Fruit fly (Drosophila melanogaster): ENCODE measurements around the gene Rnf146.

Rnf146 gene

DNA sequence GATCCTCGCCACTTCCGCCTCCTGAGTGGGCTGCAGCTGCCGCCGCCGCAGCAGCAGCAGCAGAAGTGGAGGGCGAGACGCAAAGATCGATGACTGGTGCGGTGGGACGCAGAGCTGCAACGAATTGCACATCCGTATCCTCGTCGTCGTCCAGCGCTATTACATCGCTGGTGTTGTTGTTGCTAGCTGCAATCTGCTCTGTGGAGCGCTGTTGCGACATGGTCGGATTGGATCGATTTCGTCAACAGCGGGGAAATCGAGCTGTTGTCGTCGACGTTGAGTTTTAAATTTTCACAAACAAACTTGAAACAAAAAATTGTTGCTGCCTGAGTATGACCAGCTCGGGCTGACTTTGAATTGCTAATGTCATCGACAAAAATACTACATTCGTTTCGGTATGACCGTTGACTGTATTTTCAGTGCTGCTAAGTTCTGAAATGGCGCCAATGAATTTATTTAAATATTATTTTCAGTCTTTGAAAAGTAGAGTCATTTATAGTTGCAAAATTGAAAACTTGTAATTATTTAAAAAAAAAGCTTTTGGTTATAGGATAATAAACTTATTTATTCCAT, at the start of gene Rnf146:
TSS of gene Rnf146 (minus strand) at position 369 of the 573 bp plus-strand sequence.
- TF ChIP-seq Myc (optimal IDR thresholded peaks at IDR 0.05): no peak
- no peak for TF ChIP-seq psq (optimal IDR thresholded peaks at IDR 0.05)
- no peak for TF ChIP-seq Sin3A (optimal IDR thresholded peaks at IDR 0.05)
- no peak for TF ChIP-seq insv (optimal IDR thresholded peaks at IDR 0.05)
- TF ChIP-seq ttk (optimal IDR thresholded peaks at IDR 0.05): no peak
- no peak for TF ChIP-seq h (optimal IDR thresholded peaks at IDR 0.05)

DNA sequence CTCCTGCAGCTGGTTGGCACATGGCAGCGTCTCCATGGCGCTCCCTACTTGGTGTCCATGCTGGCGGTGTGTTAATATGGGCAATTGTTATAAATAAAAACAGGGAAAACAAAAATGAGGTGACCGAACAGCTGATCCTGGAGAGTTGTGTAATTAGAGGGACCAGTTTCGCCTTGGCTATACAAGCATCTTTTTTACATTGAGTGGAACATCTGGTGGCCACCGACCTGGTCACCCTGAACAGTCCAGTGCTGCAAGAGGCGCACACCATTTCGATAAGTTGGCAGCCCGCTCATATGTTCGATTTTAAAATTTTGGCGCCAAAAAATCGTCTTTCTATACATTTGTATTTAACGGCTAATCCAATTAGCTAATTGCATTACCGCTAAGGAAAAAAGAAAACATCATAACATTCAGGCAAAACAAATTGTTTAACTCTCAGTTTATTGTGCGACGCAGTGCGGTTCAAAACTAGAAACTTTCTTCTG, 44.6 kb upstream of the Rnf146 start, which contains the start of the genes CG8765 and Gbeta76C:
TSS of gene CG8765 (minus strand) at position 154 of the 488 bp plus-strand sequence.
TSS of gene Gbeta76C (plus strand) at position 438 of the 488 bp plus-strand sequence.
- no peak for TF ChIP-seq ttk (optimal IDR thresholded peaks at IDR 0.05)
- TF ChIP-seq Sin3A (optimal IDR thresholded peaks at IDR 0.05): no peak
- no peak for TF ChIP-seq psq (optimal IDR thresholded peaks at IDR 0.05)
- no peak for TF ChIP-seq insv (optimal IDR thresholded peaks at IDR 0.05)
- TF ChIP-seq Myc (optimal IDR thresholded peaks at IDR 0.05): no peak
- no peak for TF ChIP-seq h (optimal IDR thresholded peaks at IDR 0.05)

DNA sequence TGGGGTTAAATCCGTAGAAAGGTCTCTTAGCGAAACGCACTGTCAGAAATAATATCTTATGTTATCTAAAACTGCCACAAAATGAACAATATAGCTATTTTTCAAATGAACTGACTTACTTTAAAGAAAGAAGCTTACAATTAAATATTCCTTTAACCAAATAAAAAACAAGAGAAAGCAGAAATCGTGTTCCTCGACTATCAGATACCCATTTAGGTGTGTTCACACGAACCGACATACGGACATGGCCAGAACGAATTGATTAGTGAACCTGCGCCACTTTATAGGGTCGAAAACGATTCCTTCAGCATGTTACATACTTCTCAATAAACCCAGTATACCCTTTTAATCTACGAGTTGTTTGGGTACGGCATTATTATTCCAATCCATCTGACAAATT, 40.9 kb upstream of the Rnf146 start:
- TF ChIP-seq psq (optimal IDR thresholded peaks at IDR 0.05): no peak
- TF ChIP-seq insv (optimal IDR thresholded peaks at IDR 0.05): no peak
- no peak for TF ChIP-seq Myc (optimal IDR thresholded peaks at IDR 0.05)
- TF ChIP-seq h (optimal IDR thresholded peaks at IDR 0.05): no peak
- no peak for TF ChIP-seq Sin3A (optimal IDR thresholded peaks at IDR 0.05)
- TF ChIP-seq ttk (optimal IDR thresholded peaks at IDR 0.05): no peak

DNA sequence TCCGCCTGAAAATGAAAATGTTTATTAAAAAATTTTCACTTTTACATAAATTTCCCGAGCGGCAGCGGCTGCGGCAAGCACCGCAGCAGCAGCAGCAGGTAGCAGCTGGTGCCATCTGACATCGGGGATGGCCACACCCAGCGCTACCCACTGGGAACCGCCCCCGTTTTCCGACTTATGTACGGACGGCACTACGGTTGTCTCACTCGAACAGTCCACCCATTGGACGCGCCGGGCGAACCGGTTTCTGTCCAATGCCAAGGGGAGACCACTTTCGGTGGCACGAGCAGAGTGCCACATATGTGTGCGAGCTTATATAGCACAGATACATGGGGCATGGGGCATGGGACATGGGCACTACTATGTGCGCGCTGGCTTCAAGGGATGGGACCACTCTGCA, 40.3 kb upstream of the Rnf146 start:
- TF ChIP-seq psq (optimal IDR thresholded peaks at IDR 0.05) (no peak), h (optimal IDR thresholded peaks at IDR 0.05) (no peak), ttk (optimal IDR thresholded peaks at IDR 0.05) (no peak), Myc (optimal IDR thresholded peaks at IDR 0.05) (no peak), Sin3A (optimal IDR thresholded peaks at IDR 0.05) (no peak), insv (optimal IDR thresholded peaks at IDR 0.05) (no peak)

DNA sequence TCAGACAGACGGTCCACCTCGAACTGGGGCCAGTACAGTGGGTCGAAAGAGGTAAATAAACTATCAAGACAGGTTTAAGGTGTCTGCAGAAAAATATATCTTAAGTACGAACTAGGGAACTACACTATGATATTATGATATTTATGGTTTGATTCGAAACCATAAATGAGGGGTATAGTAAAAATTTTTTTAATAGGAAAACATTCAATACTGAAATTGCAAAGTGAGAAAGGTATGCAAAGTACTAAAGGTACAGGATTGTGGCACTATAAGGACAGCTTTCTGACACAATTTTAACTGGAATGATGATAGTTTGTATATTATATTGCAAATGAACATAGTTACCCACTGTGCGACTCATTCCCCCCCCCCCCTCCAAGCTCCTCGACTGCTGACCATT, 33.4 kb upstream of the Rnf146 start:
- TF ChIP-seq Sin3A (optimal IDR thresholded peaks at IDR 0.05): no peak
- TF ChIP-seq h (optimal IDR thresholded peaks at IDR 0.05): no peak
- TF ChIP-seq psq (optimal IDR thresholded peaks at IDR 0.05): no peak
- no peak for TF ChIP-seq insv (optimal IDR thresholded peaks at IDR 0.05)
- TF ChIP-seq ttk (optimal IDR thresholded peaks at IDR 0.05): no peak
- TF ChIP-seq Myc (optimal IDR thresholded peaks at IDR 0.05): no peak

DNA sequence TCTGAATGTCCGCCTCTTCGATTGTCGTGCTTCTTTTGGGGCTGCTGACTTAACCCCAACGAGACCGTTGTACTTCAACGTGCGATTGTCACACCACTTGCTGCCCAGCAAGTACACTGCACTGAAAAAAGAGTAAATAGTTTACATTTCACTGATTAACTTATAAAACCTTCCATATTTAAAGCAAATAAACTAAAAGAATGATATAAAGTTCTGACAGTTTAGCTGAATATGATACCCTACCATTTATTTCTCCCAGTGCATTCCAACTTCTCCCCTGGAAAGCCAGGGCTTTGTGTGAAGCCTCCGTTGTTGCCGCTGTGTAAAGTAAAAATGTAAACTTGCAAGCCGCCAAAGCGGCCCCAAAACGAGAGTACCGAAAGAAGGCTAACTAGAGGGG, 31.7 kb upstream of the Rnf146 start:
- no peak for TF ChIP-seq h (optimal IDR thresholded peaks at IDR 0.05)

DNA sequence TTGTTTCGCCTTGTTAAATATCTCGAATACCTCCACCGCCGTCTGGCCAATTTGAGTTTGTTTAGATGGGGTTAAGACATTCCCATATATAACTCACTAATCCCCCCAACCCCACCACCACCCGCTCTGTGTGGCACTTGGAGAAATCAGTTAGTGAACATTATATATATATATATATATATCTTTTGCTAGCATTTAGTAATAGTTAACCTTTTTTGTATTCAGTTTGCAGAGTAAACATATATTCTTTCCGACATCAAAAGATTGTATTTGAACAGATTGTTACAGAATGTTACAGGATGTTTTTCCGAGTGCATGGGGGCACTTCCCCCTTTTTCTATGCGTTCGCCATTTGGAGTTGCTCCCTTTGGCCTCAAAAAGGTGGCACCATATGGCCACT, 27.9 kb upstream of the Rnf146 start:
- TF ChIP-seq Sin3A (optimal IDR thresholded peaks at IDR 0.05) (no peak), Myc (optimal IDR thresholded peaks at IDR 0.05) (no peak), h (optimal IDR thresholded peaks at IDR 0.05) (no peak), psq (optimal IDR thresholded peaks at IDR 0.05) (no peak), ttk (optimal IDR thresholded peaks at IDR 0.05) (no peak), insv (optimal IDR thresholded peaks at IDR 0.05) (no peak)

DNA sequence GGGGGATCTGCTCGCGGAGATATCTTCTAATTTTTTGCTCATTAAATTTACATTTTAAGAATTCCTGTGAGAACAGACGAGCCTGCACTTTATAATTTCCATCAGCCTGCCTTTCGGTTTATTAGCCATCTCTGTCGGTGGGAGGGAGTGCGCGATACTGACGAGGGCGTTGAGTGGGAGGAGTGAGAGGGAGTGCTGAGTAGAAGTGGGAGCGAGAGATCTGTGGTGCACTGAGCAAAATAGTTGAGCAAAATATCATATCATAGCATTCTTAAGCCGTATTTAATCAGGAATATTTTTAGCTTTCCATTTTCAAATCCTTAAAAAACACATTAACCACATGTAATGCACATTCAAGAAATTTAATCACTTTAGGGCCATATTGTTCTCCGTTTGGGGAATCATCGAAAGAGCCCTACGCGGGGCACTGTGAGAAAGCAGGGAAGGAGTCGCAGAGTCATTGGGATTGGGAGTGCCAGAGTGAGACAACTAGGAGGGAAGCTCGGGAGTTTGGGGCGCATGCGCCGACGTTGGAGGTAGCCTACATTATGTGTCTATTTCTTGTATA, 22.5 kb upstream of the Rnf146 start:
- no peak for TF ChIP-seq insv (optimal IDR thresholded peaks at IDR 0.05)
- no peak for TF ChIP-seq ttk (optimal IDR thresholded peaks at IDR 0.05)
- no peak for TF ChIP-seq Sin3A (optimal IDR thresholded peaks at IDR 0.05)

DNA sequence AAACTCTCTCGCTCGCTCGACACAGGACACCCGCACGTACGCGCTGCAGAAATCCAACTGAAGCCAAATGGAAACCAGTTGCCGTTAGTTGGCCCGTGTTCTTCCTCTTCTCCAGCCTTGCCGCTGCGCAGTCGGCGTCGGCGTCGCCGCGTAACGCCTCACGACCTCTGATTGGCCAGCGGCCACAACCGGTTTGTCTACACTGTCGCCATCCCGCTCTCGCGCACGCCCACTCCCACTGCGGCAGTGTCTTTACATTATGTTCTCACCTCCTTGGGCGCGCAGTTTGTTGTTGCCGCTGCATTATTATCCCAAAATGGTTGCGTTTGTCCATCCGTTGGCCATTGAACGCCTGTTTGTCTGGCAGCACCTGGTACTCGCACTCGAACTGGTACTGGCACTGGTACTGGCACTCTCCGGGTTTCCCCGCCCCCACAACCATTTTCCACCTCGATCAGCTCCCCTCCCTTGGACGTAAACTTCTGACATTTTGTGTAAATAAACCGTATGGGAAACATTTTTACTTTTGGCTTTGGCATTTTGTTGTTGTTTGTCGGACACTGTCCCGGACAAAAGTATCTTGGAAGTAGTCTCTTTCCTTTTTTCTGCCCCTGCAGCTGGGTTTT, 21.1 kb upstream of the Rnf146 start, which contains the start of gene tey:
TSS of gene tey (minus strand) at position 500 of the 626 bp plus-strand sequence.
- no peak for TF ChIP-seq Sin3A (optimal IDR thresholded peaks at IDR 0.05)
- no peak for TF ChIP-seq insv (optimal IDR thresholded peaks at IDR 0.05)
- TF ChIP-seq psq (optimal IDR thresholded peaks at IDR 0.05): no peak
- TF ChIP-seq Myc (optimal IDR thresholded peaks at IDR 0.05): no peak
- no peak for TF ChIP-seq ttk (optimal IDR thresholded peaks at IDR 0.05)

DNA sequence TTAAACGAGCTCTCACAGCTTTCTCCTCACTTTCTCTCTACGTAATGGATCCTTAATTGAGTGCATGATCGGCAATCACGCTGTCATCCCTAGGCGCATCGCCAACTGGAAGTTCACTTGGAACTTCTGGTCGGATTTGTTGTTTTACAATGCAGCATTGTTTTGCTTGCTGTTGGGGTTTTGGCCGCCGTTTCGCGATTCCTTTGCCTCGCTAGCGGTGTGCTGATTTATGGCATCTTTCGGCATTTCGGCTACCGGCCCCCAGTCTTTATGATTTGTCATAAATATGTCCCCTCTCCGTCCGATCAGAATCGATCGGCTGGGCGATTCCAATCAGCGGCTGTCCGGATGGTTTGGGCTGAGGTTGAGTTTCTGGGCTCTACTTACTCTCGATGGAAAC, 20.3 kb upstream of the Rnf146 start:
- TF ChIP-seq Myc (optimal IDR thresholded peaks at IDR 0.05): no peak

DNA sequence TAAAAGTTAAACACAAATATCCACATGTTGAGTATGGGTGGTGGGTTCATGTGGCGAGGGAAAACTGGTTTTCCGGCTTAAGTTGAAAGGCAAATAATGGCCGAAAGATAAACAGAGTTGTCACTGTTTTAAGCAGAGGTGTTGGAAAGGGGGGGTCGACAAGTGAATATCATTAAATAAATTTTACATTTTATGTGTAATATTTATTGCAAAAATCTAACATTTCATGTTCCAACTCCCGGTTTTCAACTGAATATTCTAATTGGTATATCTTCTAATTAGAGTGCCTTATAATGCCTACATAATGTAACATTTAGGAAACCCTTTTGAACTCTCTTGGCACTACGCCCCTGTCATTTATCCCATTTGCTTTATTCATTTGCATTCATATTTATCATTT, 13.3 kb upstream of the Rnf146 start:
- TF ChIP-seq psq (optimal IDR thresholded peaks at IDR 0.05): no peak
- TF ChIP-seq Sin3A (optimal IDR thresholded peaks at IDR 0.05): no peak
- no peak for TF ChIP-seq ttk (optimal IDR thresholded peaks at IDR 0.05)
- TF ChIP-seq insv (optimal IDR thresholded peaks at IDR 0.05): no peak
- TF ChIP-seq h (optimal IDR thresholded peaks at IDR 0.05): no peak
- TF ChIP-seq Myc (optimal IDR thresholded peaks at IDR 0.05): no peak

DNA sequence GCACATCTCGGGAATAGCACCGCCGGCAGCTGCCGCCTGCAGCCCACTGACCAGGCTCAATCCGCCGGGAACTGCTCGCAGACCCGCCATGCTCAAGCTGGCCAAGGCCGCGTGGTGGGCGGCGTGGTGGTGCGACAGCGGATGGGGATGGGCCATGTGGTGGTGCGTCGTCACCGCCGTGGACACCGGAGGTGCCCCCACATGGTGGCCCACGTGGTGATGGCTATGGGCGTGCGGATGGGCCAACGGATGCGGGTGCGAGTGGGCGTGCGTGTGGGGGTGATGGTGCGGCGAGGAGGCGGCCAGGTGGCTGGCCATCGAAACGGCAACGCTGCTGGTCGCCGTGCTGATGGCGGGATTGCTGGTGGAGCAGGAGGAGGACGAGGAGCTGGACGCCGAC, 10.9 kb upstream of the Rnf146 start:
- no peak for TF ChIP-seq Myc (optimal IDR thresholded peaks at IDR 0.05)
- TF ChIP-seq ttk (optimal IDR thresholded peaks at IDR 0.05): no peak
- no peak for TF ChIP-seq psq (optimal IDR thresholded peaks at IDR 0.05)
- no peak for TF ChIP-seq h (optimal IDR thresholded peaks at IDR 0.05)
- TF ChIP-seq Sin3A (optimal IDR thresholded peaks at IDR 0.05): no peak
- TF ChIP-seq insv (optimal IDR thresholded peaks at IDR 0.05): no peak

DNA sequence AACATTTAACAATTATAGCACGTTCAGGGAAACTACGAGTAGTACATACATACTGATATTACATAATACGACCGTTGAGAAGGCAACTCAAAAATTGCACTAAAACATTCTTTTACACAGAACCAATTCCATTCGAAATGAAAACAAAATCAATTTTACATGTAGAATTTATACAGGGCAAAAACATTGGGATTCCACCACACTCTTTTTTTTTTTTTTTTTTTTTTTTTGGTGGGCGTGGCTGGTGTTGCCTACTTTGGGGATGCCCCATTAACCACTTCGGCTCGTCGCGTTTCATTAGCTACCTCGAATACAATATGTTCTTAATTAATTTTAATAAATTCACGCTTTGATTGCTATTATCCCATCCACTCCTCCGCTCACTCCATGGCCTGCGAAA, 8.0 kb upstream of the Rnf146 start:
- no peak for TF ChIP-seq Sin3A (optimal IDR thresholded peaks at IDR 0.05)
- no peak for TF ChIP-seq h (optimal IDR thresholded peaks at IDR 0.05)
- no peak for TF ChIP-seq psq (optimal IDR thresholded peaks at IDR 0.05)
- TF ChIP-seq Myc (optimal IDR thresholded peaks at IDR 0.05): no peak
- no peak for TF ChIP-seq ttk (optimal IDR thresholded peaks at IDR 0.05)
- no peak for TF ChIP-seq insv (optimal IDR thresholded peaks at IDR 0.05)

Data from Kc167 (cell line).